Fruit fly (Drosophila melanogaster): ENCODE measurements around the gene CG9915.

DNA sequence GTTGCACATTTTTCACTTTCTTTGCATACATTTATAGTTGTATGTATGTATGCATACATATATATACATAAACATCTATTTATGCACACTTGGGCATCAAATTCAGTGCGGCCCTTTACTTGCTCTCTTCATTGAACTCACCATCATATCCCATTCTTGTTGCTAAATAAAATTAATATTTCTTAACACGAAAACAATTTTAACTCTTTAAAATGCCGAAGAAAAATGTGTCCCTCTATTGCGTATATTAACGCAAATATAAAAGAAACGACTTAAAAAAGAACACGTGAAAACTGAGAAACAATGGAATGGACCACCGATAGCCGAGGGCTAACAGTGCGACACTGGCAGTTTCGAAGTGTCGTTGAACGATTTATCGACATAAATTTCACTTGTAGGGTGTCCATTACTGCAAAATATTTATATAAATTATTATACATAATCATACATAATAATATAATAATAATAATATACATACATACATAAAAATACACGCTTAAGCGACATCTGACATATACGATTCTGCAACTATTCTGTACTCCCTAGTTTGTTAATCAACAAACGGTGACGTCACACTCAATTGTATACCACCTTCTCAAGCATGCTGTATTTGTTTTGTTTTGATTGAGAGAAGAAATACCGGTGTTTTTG is 45.9 kb upstream of the CG9915 start, which contains the start of the genes U2af50 and PIG-Q:
- TF ChIP-seq CG34376 (GFP tag; optimal IDR thresholded peaks at IDR 0.05) (peak; percentile 77), Fer3 (tag; optimal IDR thresholded peaks at IDR 0.05) (peak; percentile 94), cato (GFP tag; optimal IDR thresholded peaks at IDR 0.05; ENCODE audit: borderline replicate concordance) (peak; percentile 76)

All from whole organism, embryonic.